Worm (Caenorhabditis elegans) whole organism, L4 larva: ENCODE measurements around the gene F49C5.3.

Experiments used
- arid-1 ChIP-seq: fragments of 200-800 bp; sonication (Bioruptor generic); conservative IDR thresholded peaks from 2 replicates; pipeline ENCODE4 v1.3.6; 2022; ENCODE audit warnings: missing genetic modification reagents, missing genetic modification characterization, missing compliant biosample characterization
- hlh-30 ChIP-seq: sonication (generic microtip); optimal IDR thresholded peaks from 2 replicates; lab custom pipeline; 2017; ENCODE audit warnings: antibody characterized with exemption, mild to moderate bottlenecking, missing genetic modification characterization, missing compliant biosample characterization; ENCODE audit not compliant: insufficient read depth

ce11 chrII:12555579-12555978 is 19.3 kb downstream of the F49C5.3 start, which contains the start of gene F49C5.11:
- TF ChIP-seq hlh-30 (tag; lab: Kevin White, UChicago) (no peak), arid-1 (GFP tag; lab: Robert Waterston, UW) (no peak)
